Worm (Caenorhabditis elegans) whole organism, mixed stage, embryonic: ENCODE data around the gene F58F9.3.
"Not testable (repeated sequence)": the region's sequence is repeated elsewhere in the genome, so short reads cannot be mapped to it uniquely, and the experiment has no call there.

ENCODE experiments used
- M03D4.4 ChIP-seq: sonication (generic microtip); optimal IDR thresholded peaks from 2 replicates; lab custom pipeline; 2017; ENCODE audit warnings: mild to moderate bottlenecking, missing genetic modification characterization, missing compliant biosample characterization
- bed-3 ChIP-seq: fragments of 200-800 bp; sonication (Bioruptor generic); optimal IDR thresholded peaks from 3 replicates; lab custom pipeline; 2018; ENCODE audit warnings: mild to moderate bottlenecking, missing genetic modification characterization, moderate library complexity, missing compliant biosample characterization
- blmp-1 ChIP-seq: fragments of 150-350 bp; optimal IDR thresholded peaks from 2 replicates; lab custom pipeline; 2014; ENCODE audit warnings: missing biosample characterization, missing genetic modification characterization
- ceh-39 ChIP-seq: fragments of 150-350 bp; optimal IDR thresholded peaks from 2 replicates; lab custom pipeline; 2014; ENCODE audit warnings: missing biosample characterization, missing genetic modification characterization
- ceh-83 ChIP-seq: fragments of 200-800 bp; sonication (Bioruptor generic); optimal IDR thresholded peaks from 2 replicates; lab custom pipeline; 2018; ENCODE audit warnings: mild to moderate bottlenecking, missing genetic modification characterization, missing compliant biosample characterization
- ces-1 ChIP-seq: fragments of 150-350 bp; optimal IDR thresholded peaks from 2 replicates; lab custom pipeline; 2014; ENCODE audit warnings: missing biosample characterization, missing genetic modification reagents, missing genetic modification characterization
- cnd-1 ChIP-seq: fragments of 200-800 bp; sonication (Bioruptor generic); optimal IDR thresholded peaks from 2 replicates; lab custom pipeline; 2018; ENCODE audit warnings: mild to moderate bottlenecking, missing genetic modification characterization, missing compliant biosample characterization
- drap-1 ChIP-seq: fragments of 200-800 bp; sonication (Bioruptor generic); optimal IDR thresholded peaks from 3 replicates; lab custom pipeline; 2018; ENCODE audit warnings: mild to moderate bottlenecking, missing genetic modification characterization, missing compliant biosample characterization
- flh-1 ChIP-seq: fragments of 200-800 bp; sonication (Bioruptor generic); optimal IDR thresholded peaks from 2 replicates; lab custom pipeline; 2018; ENCODE audit warnings: mild to moderate bottlenecking, missing genetic modification characterization, moderate library complexity, missing compliant biosample characterization
- hlh-1 ChIP-seq: fragments of 150-350 bp; optimal IDR thresholded peaks from 2 replicates; lab custom pipeline; 2014; ENCODE audit warnings: missing biosample characterization, missing genetic modification reagents, missing genetic modification characterization
- lin-13 ChIP-seq: fragments of 150-350 bp; optimal IDR thresholded peaks from 2 replicates; lab custom pipeline; 2014; ENCODE audit warnings: missing biosample characterization, missing genetic modification characterization
- lin-32 ChIP-seq: fragments of 200-800 bp; sonication (Bioruptor generic); optimal IDR thresholded peaks from 2 replicates; lab custom pipeline; 2018; ENCODE audit warnings: mild to moderate bottlenecking, missing genetic modification characterization, missing compliant biosample characterization
- lsy-2 ChIP-seq: fragments of 150-350 bp; optimal IDR thresholded peaks from 2 replicates; lab custom pipeline; 2014; ENCODE audit warnings: missing biosample characterization, missing genetic modification characterization
- mep-1 ChIP-seq: fragments of 150-350 bp; optimal IDR thresholded peaks from 2 replicates; lab custom pipeline; 2017; ENCODE audit warnings: missing biosample characterization, missing genetic modification reagents, missing genetic modification characterization, inconsistent platforms
- mls-2 ChIP-seq: sonication (generic microtip); optimal IDR thresholded peaks from 2 replicates; lab custom pipeline; 2016; ENCODE audit warnings: mild to moderate bottlenecking, missing genetic modification characterization, moderate library complexity, missing compliant biosample characterization
- nhr-28 ChIP-seq: fragments of 150-350 bp; optimal IDR thresholded peaks from 2 replicates; lab custom pipeline; 2014; ENCODE audit warnings: missing biosample characterization, missing genetic modification characterization
- pha-4 ChIP-seq: fragments of 150-350 bp; optimal IDR thresholded peaks from 2 replicates; lab custom pipeline; 2018; ENCODE audit warnings: missing biosample characterization, missing genetic modification reagents, missing genetic modification characterization
- sem-2 ChIP-seq: fragments of 200-800 bp; sonication (Bioruptor generic); optimal IDR thresholded peaks from 2 replicates; lab custom pipeline; 2018; ENCODE audit warnings: mild to moderate bottlenecking, missing genetic modification characterization, missing compliant biosample characterization
- snpc-4 ChIP-seq: fragments of 150-350 bp; optimal IDR thresholded peaks from 2 replicates; lab custom pipeline; 2014; ENCODE audit warnings: missing biosample characterization, missing genetic modification characterization
- sptf-1 ChIP-seq: sonication (generic microtip); optimal IDR thresholded peaks from 2 replicates; lab custom pipeline; 2017; ENCODE audit warnings: mild to moderate bottlenecking, missing genetic modification characterization, moderate library complexity, missing compliant biosample characterization
- tbx-8 ChIP-seq: fragments of 200-800 bp; sonication (Bioruptor generic); optimal IDR thresholded peaks from 2 replicates; lab custom pipeline; 2018; ENCODE audit warnings: mild to moderate bottlenecking, missing genetic modification characterization, moderate library complexity, missing compliant biosample characterization
- unc-120 ChIP-seq: sonication (generic microtip); optimal IDR thresholded peaks from 2 replicates; lab custom pipeline; 2017; ENCODE audit warnings: missing genetic modification characterization, missing compliant biosample characterization; ENCODE audit not compliant: poor library complexity, severe bottlenecking
- unc-39 ChIP-seq: fragments of 150-350 bp; optimal IDR thresholded peaks from 2 replicates; lab custom pipeline; 2014; ENCODE audit warnings: missing biosample characterization, missing genetic modification characterization
- unc-62 ChIP-seq: fragments of 150-350 bp; optimal IDR thresholded peaks from 2 replicates; lab custom pipeline; 2014; ENCODE audit warnings: missing biosample characterization, missing genetic modification reagents, missing genetic modification characterization
- zip-8 ChIP-seq: fragments of 150-350 bp; optimal IDR thresholded peaks from 2 replicates; lab custom pipeline; 2014; ENCODE audit warnings: missing biosample characterization, missing genetic modification characterization

The F58F9.3 gene

DNA sequence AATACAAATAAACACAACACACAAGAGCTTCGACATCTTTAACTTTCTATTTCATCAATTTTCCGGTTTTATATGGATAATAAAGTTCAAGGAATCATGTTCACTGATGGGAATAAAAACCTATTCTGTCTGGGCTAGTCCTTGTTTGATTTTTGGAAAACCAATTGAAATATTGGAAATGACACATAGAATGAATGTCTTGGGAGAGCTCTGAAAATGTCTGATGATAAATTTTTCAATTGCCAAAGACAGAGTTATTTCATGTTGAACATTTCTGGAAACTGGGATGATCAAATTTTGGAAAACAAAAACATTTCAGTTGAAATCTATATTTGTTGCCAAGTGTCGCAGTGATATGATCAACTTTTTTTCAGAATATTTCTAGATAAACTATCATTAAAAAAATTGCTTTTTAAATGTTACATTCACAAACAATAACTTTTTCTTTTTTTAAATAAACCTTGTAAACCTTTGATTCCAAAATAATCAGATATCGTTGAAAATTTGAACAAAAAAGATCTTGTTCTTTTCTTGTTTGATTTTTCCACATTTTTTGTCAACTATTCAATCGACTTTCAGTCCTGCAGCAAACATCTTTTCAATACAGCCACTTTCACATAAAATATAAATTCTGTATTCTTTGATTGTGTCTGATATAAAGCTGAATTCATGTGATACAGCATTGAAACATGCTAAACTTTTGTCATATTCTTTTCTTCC, 4.6 kb downstream of the F58F9.3 start, which contains the start of the genes F58F9.6 and F58F9.8:
F58F9.6 (minus strand) TSS at position 101 of the 720 bp plus-strand sequence.
F58F9.8 (plus strand) TSS at position 670 of the 720 bp plus-strand sequence.
- TF ChIP-seq flh-1 (GFP tag; lab: Kevin White, UChicago): no peak

DNA sequence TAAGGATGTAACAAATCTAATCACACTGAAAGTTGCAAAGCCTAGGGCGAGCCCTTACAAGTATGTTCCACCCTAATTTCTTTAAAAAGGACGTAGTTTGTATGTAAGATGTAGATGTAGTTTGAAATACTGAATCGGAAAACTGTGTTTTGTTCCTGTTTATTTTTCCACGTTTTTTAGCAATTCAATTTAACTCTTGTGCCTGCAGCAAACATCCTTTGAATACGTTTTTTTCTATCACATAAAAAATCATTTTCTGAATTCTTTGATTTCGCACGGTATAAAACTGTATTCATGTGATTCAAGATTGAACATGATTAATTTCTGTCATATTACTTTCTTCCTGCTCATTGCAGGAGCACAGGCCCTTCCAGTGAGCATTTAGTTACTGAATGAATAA, 7.0 kb downstream of the F58F9.3 start, which contains the start of gene F58F9.9:
F58F9.9 (plus strand) TSS at position 301 of the 400 bp plus-strand sequence.
- no peak for TF ChIP-seq M03D4.4 (tag; lab: Kevin White, UChicago)
- TF ChIP-seq drap-1 (GFP tag; lab: Kevin White, UChicago): no peak
- no peak for TF ChIP-seq unc-39

DNA sequence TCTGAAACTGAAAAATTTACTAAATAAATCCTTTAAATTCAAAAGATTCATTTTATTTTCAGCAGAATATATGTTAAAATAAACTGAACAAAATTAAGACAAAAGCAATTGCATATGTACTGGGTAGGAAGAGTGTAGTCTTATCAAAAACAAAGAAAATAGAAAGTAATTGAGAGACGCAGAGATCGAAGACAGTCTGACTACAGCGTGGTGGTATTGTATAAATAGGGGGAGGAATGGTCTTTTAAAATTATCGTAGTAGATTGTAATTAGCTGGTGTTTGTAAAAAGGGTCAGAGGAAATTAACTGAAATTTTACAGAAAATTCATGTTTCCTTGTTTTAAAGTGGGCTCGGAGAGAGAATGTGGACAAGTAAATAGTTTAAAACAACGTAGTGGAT, 15.4 kb downstream of the F58F9.3 start, which contains the start of gene acox-3:
acox-3 (minus strand) TSS at position 7 of the 400 bp plus-strand sequence.
- TF ChIP-seq mep-1 (no peak), blmp-1 (tag; lab: Kevin White, UChicago) (no peak), pha-4 (no peak), hlh-1 (tag; lab: Kevin White, UChicago) (no peak), drap-1 (GFP tag; lab: Kevin White, UChicago) (no peak), ceh-83 (GFP tag; lab: Kevin White, UChicago) (no peak), snpc-4 (tag; lab: Kevin White, UChicago) (no peak)

DNA sequence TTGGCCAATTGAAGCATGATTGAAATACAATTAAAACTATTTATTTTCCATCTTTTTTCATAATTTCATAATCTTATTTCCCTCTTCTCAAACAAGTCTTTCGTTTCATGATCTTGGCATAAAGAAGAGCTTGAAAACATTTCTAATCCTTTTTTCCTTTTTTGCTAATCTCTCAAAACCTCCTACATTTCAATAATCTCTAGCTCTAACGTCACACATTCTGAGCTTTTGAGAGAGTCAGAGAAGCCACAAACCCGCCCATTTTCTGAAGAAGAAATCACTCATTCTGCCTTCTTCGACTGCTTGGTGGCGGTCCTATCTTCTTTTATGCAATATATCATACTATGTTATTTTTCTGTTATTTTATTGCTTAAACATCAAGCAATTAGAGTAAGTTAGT, 16.6 kb downstream of the F58F9.3 start, which contains the start of gene F58F9.1:
F58F9.1 (plus strand) TSS at position 251 of the 400 bp plus-strand sequence.
- TF ChIP-seq ces-1 (GFP tag; lab: Kevin White, UChicago): peak; percentile 24
- TF ChIP-seq hlh-1 (tag; lab: Kevin White, UChicago): no peak
- TF ChIP-seq, all 35 proteins: peak for 1

ce11 chrIV:6253000-6253399, 20.0 kb downstream of the F58F9.3 start, which contains the start of gene T13A10.2:
Gene T13A10.2, plus strand, starts transcription at chrIV:6253300.
- not testable (repeated sequence) for TF ChIP-seq lin-32 (GFP tag; lab: Kevin White, UChicago); lin-13; unc-120 (tag; lab: Kevin White, UChicago)

- TF ChIP-seq unc-120 (tag; lab: Kevin White, UChicago) (no peak), snpc-4 (tag; lab: Kevin White, UChicago) (no peak)
Observed at ce11 chrIV:6254635-6255034, 21.6 kb downstream of the F58F9.3 start, which contains the start of gene T13A10.64. Gene T13A10.64, plus strand, starts transcription at chrIV:6254935.

DNA sequence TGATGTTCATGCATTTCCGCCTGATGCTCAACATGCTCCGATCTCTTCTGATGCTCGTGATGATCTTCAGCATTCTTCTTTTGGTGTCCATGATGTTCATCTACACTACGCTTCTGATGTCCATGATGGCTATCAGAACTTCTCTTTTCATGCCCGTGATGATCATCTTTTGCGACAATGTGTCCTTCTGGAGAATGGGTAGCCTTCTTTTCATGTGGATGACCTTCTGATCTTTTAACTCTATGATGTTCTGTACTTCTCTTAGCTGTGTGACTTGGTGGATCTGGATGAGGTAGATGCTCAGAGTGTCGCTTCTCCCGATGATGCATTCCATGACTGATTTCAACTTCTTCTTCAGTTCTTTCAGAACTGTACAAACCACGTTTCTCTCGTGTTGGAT, 25.9 kb downstream of the F58F9.3 start:
- TF ChIP-seq M03D4.4 (tag; lab: Kevin White, UChicago): no peak
- TF ChIP-seq lsy-2 (tag; lab: Kevin White, UChicago): no peak
- TF ChIP-seq cnd-1: no peak
- no peak for TF ChIP-seq ceh-39 (tag; lab: Kevin White, UChicago)
- TF ChIP-seq ceh-83 (GFP tag; lab: Kevin White, UChicago): no peak
- no peak for TF ChIP-seq bed-3 (GFP tag; lab: Kevin White, UChicago)
- no peak for TF ChIP-seq lin-13
- no peak for TF ChIP-seq tbx-8
- no peak for TF ChIP-seq blmp-1 (tag; lab: Kevin White, UChicago)
- TF ChIP-seq unc-62 (GFP tag; lab: Kevin White, UChicago): no peak
- no peak for TF ChIP-seq nhr-28
- TF ChIP-seq drap-1 (GFP tag; lab: Kevin White, UChicago): no peak
- no peak for TF ChIP-seq sptf-1 (tag; lab: Kevin White, UChicago)
- no peak for TF ChIP-seq zip-8
- TF ChIP-seq sem-2 (GFP tag; lab: Kevin White, UChicago): no peak
- no peak for TF ChIP-seq mls-2 (tag; lab: Kevin White, UChicago)
- no peak for TF ChIP-seq flh-1 (GFP tag; lab: Kevin White, UChicago)
